Worm (Caenorhabditis elegans) whole organism, young adult: ENCODE measurements around the gene glb-31.
A peak's percentile ranks its signal among the peaks of the same experiment; 100 is the strongest.

ENCODE experiments used
- F39B2.1 ChIP-seq: fragments of 200-800 bp; sonication (Bioruptor generic); IDR thresholded peaks from 2 replicates; pipeline ENCODE4 v1.3.6; 2022; ENCODE audit warnings: missing genetic modification reagents, missing genetic modification characterization, missing compliant biosample characterization
- F49E8.2 ChIP-seq: sonication (generic microtip); optimal IDR thresholded peaks from 3 replicates; lab custom pipeline; 2017; ENCODE audit warnings: missing genetic modification characterization, mild to moderate bottlenecking, missing compliant biosample characterization, antibody characterized with exemption, moderate library complexity; ENCODE audit not compliant: insufficient read depth
- F52B5.7 ChIP-seq: sonication (generic microtip); optimal IDR thresholded peaks from 2 replicates; lab custom pipeline; 2016; ENCODE audit warnings: mild to moderate bottlenecking, missing genetic modification characterization, missing compliant biosample characterization
- F55B11.4 ChIP-seq: sonication (generic microtip); optimal IDR thresholded peaks from 2 replicates; lab custom pipeline; 2016; ENCODE audit warnings: missing compliant biosample characterization, missing genetic modification characterization, borderline replicate concordance; ENCODE audit not compliant: insufficient read depth
- F57A8.1 ChIP-seq: fragments of 200-800 bp; sonication (Bioruptor generic); optimal IDR thresholded peaks from 2 replicates; lab custom pipeline; 2018; ENCODE audit warnings: mild to moderate bottlenecking, missing genetic modification characterization, moderate library complexity, missing compliant biosample characterization
- T26A5.8 ChIP-seq: sonication (generic microtip); optimal IDR thresholded peaks from 2 replicates; lab custom pipeline; 2016; ENCODE audit warnings: missing genetic modification characterization, missing compliant biosample characterization
- Y56A3A.18 ChIP-seq: fragments of 200-800 bp; sonication (Bioruptor generic); IDR thresholded peaks from 2 replicates; pipeline ENCODE4 v1.3.6; 2022; ENCODE audit warnings: missing genetic modification reagents, missing genetic modification characterization, missing compliant biosample characterization
- Y67H2A.10 ChIP-seq: fragments of 200-800 bp; sonication (Bioruptor generic); conservative IDR thresholded peaks from 2 replicates; pipeline ENCODE4 v1.3.6; 2022; ENCODE audit warnings: missing genetic modification reagents, missing genetic modification characterization, missing compliant biosample characterization
- Y79H2A.3 ChIP-seq: fragments of 200-800 bp; sonication (Bioruptor generic); conservative IDR thresholded peaks from 2 replicates; pipeline ENCODE4 v1.3.6; 2022; ENCODE audit warnings: missing genetic modification reagents, missing genetic modification characterization, missing compliant biosample characterization
- ama-1 ChIP-seq, 3 experiments: fragments of 150-350 bp in 1 of 3; sonication (generic microtip) in 2 of 3; optimal IDR thresholded peaks; 2 replicates each; lab custom pipeline; 2014 to 2018; ENCODE audit warnings: missing biosample characterization in 2 of 3, missing genetic modification characterization in 2 of 3, missing genetic modification reagents in 2 of 3
- aptf-2 ChIP-seq: fragments of 200-800 bp; sonication (Bioruptor generic); conservative IDR thresholded peaks from 2 replicates; pipeline ENCODE4 v1.3.6; 2022; ENCODE audit warnings: missing genetic modification reagents, missing genetic modification characterization, missing compliant biosample characterization
- atf-7 ChIP-seq: sonication (generic microtip); optimal IDR thresholded peaks from 2 replicates; lab custom pipeline; 2017; ENCODE audit warnings: mild to moderate bottlenecking, missing genetic modification characterization, missing compliant biosample characterization
- attf-6 ChIP-seq: fragments of 200-800 bp; sonication (Bioruptor generic); IDR thresholded peaks from 2 replicates; pipeline ENCODE4 v1.3.6; 2022; ENCODE audit warnings: missing genetic modification reagents, missing genetic modification characterization, missing compliant biosample characterization
- bed-1 ChIP-seq: fragments of 200-800 bp; sonication (Bioruptor generic); IDR thresholded peaks from 2 replicates; pipeline ENCODE4 v1.3.6; 2022; ENCODE audit warnings: missing genetic modification reagents, missing genetic modification characterization, missing compliant biosample characterization
- ceh-100 ChIP-seq: fragments of 200-800 bp; sonication (Bioruptor generic); IDR thresholded peaks from 2 replicates; pipeline ENCODE4 v1.3.6; 2022; ENCODE audit warnings: missing genetic modification reagents, missing genetic modification characterization, missing compliant biosample characterization
- ceh-79 ChIP-seq: sonication (generic microtip); optimal IDR thresholded peaks from 2 replicates; lab custom pipeline; 2017; ENCODE audit warnings: mild to moderate bottlenecking, missing genetic modification characterization, missing compliant biosample characterization
- dox-1 ChIP-seq: fragments of 200-800 bp; sonication (Bioruptor generic); IDR thresholded peaks from 2 replicates; pipeline ENCODE4 v1.3.6; 2022; ENCODE audit warnings: missing genetic modification reagents, missing genetic modification characterization, missing compliant biosample characterization
- efl-1 ChIP-seq: fragments of 150-350 bp; optimal IDR thresholded peaks from 2 replicates; lab custom pipeline; 2014; ENCODE audit warnings: missing biosample characterization, missing genetic modification reagents, missing genetic modification characterization
- egrh-3 ChIP-seq: fragments of 200-800 bp; sonication (Bioruptor generic); IDR thresholded peaks from 2 replicates; pipeline ENCODE4 v1.3.6; 2022; ENCODE audit warnings: missing genetic modification reagents, missing genetic modification characterization, missing compliant biosample characterization
- ekl-4 ChIP-seq: fragments of 200-800 bp; sonication (Bioruptor generic); IDR thresholded peaks from 2 replicates; pipeline ENCODE4 v1.3.6; 2022; ENCODE audit warnings: missing genetic modification reagents, missing genetic modification characterization, missing compliant biosample characterization
- ets-4 ChIP-seq: fragments of 200-800 bp; sonication (Bioruptor generic); optimal IDR thresholded peaks from 2 replicates; lab custom pipeline; 2018; ENCODE audit warnings: mild to moderate bottlenecking, missing genetic modification characterization, missing compliant biosample characterization
- fkh-3 ChIP-seq: sonication (generic microtip); optimal IDR thresholded peaks from 2 replicates; lab custom pipeline; 2016; ENCODE audit warnings: mild to moderate bottlenecking, missing genetic modification characterization, missing compliant biosample characterization
- him-1 ChIP-seq: sonication (generic microtip); optimal IDR thresholded peaks from 2 replicates; lab custom pipeline; 2016; ENCODE audit warnings: missing genotype, missing genetic modification reagents, missing genetic modification characterization, missing compliant biosample characterization
- hsf-1 ChIP-seq: fragments of 200-800 bp; sonication (Bioruptor generic); IDR thresholded peaks from 2 replicates; pipeline ENCODE4 v1.3.6; 2022; ENCODE audit warnings: missing genetic modification reagents, missing genetic modification characterization, missing compliant biosample characterization
- lag-1 ChIP-seq: fragments of 200-800 bp; sonication (Bioruptor generic); IDR thresholded peaks from 2 replicates; pipeline ENCODE4 v1.3.6; 2022; ENCODE audit warnings: missing genetic modification reagents, missing genetic modification characterization, missing compliant biosample characterization
- let-607 ChIP-seq, 2 experiments: fragments of 200-800 bp in 1 of 2; sonication (Bioruptor generic) in 1 of 2; sonication (generic microtip) in 1 of 2; optimal IDR thresholded peaks; 2 replicates each; lab custom pipeline; 2016 to 2018; ENCODE audit warnings: mild to moderate bottlenecking in 2 of 2, missing compliant biosample characterization in 2 of 2, missing genetic modification characterization in 2 of 2, moderate library complexity in 2 of 2, missing genotype in 1 of 2
- lin-26 ChIP-seq: fragments of 200-800 bp; sonication (Bioruptor generic); IDR thresholded peaks from 2 replicates; pipeline ENCODE4 v1.3.6; 2022; ENCODE audit warnings: missing genetic modification reagents, missing genetic modification characterization, missing compliant biosample characterization
- lin-40 ChIP-seq: sonication (generic microtip); optimal IDR thresholded peaks from 2 replicates; lab custom pipeline; 2016; ENCODE audit warnings: missing genetic modification characterization, mild to moderate bottlenecking, missing compliant biosample characterization, missing genotype, missing genetic modification reagents
- lsy-27 ChIP-seq: sonication (generic microtip); optimal IDR thresholded peaks from 2 replicates; lab custom pipeline; 2017; ENCODE audit warnings: missing genetic modification characterization, mild to moderate bottlenecking, missing compliant biosample characterization, antibody characterized with exemption, missing genotype, borderline replicate concordance; ENCODE audit not compliant: insufficient read depth
- madf-3 ChIP-seq: fragments of 200-800 bp; sonication (Bioruptor generic); IDR thresholded peaks from 2 replicates; pipeline ENCODE4 v1.3.6; 2022; ENCODE audit warnings: missing genetic modification reagents, missing genetic modification characterization, missing compliant biosample characterization
- mel-28 ChIP-seq: sonication (generic microtip); optimal IDR thresholded peaks from 2 replicates; lab custom pipeline; 2016; ENCODE audit warnings: borderline replicate concordance, mild to moderate bottlenecking, missing genetic modification characterization, missing compliant biosample characterization
- nfya-2 ChIP-seq: fragments of 200-800 bp; sonication (Bioruptor generic); IDR thresholded peaks from 2 replicates; pipeline ENCODE4 v1.3.6; 2022; ENCODE audit warnings: missing genetic modification reagents, missing genetic modification characterization, missing compliant biosample characterization
- nhr-27 ChIP-seq: fragments of 200-800 bp; sonication (Bioruptor generic); optimal IDR thresholded peaks from 2 replicates; lab custom pipeline; 2018; ENCODE audit warnings: mild to moderate bottlenecking, missing genetic modification characterization, moderate library complexity, missing compliant biosample characterization
- pha-4 ChIP-seq: fragments of 150-350 bp; sonication (generic microtip); optimal IDR thresholded peaks from 2 replicates; lab custom pipeline; 2014; ENCODE audit warnings: missing biosample characterization, missing genetic modification reagents, missing genetic modification characterization
- rcor-1 ChIP-seq: fragments of 200-800 bp; sonication (Bioruptor generic); IDR thresholded peaks from 2 replicates; pipeline ENCODE4 v1.3.6; 2022; ENCODE audit warnings: missing genetic modification reagents, missing genetic modification characterization, missing compliant biosample characterization
- snpc-1.1 ChIP-seq: sonication (generic microtip); optimal IDR thresholded peaks from 2 replicates; lab custom pipeline; 2017; ENCODE audit warnings: missing genetic modification characterization, mild to moderate bottlenecking, missing compliant biosample characterization, antibody characterized with exemption, moderate library complexity, missing genotype, missing genetic modification reagents; ENCODE audit not compliant: insufficient read depth
- snpc-3.4 ChIP-seq: sonication (generic microtip); optimal IDR thresholded peaks from 2 replicates; lab custom pipeline; 2017; ENCODE audit warnings: missing genetic modification characterization, mild to moderate bottlenecking, missing compliant biosample characterization, antibody characterized with exemption, moderate library complexity, missing genotype, missing genetic modification reagents
- snpc-4 ChIP-seq, 5 experiments: fragments of 150-350 bp in 1 of 5; sonication (generic microtip) in 4 of 5; optimal IDR thresholded peaks; 2 replicates each; lab custom pipeline; 2014 to 2018; ENCODE audit warnings: missing genetic modification characterization in 5 of 5, missing biosample characterization in 3 of 5, antibody characterized with exemption in 2 of 5, mild to moderate bottlenecking in 2 of 5, missing compliant biosample characterization in 2 of 5, missing genotype in 2 of 5, moderate library complexity in 2 of 5, missing genetic modification reagents in 1 of 5
- sptf-2 ChIP-seq: fragments of 200-800 bp; sonication (Bioruptor generic); optimal IDR thresholded peaks from 2 replicates; lab custom pipeline; 2018; ENCODE audit warnings: mild to moderate bottlenecking, missing genetic modification characterization, missing compliant biosample characterization
- tbx-9 ChIP-seq: sonication (generic microtip); optimal IDR thresholded peaks from 2 replicates; lab custom pipeline; 2016; ENCODE audit warnings: borderline replicate concordance, missing genetic modification characterization, inconsistent platforms, missing compliant biosample characterization
- unc-62 ChIP-seq: fragments of 150-350 bp; optimal IDR thresholded peaks from 2 replicates; lab custom pipeline; 2014; ENCODE audit warnings: missing biosample characterization, missing genetic modification reagents, missing genetic modification characterization
- xnd-1 ChIP-seq: sonication (generic microtip); optimal IDR thresholded peaks from 2 replicates; lab custom pipeline; 2016; ENCODE audit warnings: missing genotype, missing genetic modification reagents, missing genetic modification characterization, missing compliant biosample characterization
- ztf-22 ChIP-seq: fragments of 200-800 bp; sonication (Bioruptor generic); optimal IDR thresholded peaks from 2 replicates; lab custom pipeline; 2018; ENCODE audit warnings: mild to moderate bottlenecking, missing genetic modification characterization, moderate library complexity, missing compliant biosample characterization
- ztf-25 ChIP-seq: fragments of 200-800 bp; sonication (Bioruptor generic); IDR thresholded peaks from 2 replicates; pipeline ENCODE4 v1.3.6; 2022; ENCODE audit warnings: missing genetic modification reagents, missing genetic modification characterization, missing compliant biosample characterization
- ztf-28 ChIP-seq: fragments of 200-800 bp; sonication (Bioruptor generic); IDR thresholded peaks from 2 replicates; pipeline ENCODE4 v1.3.6; 2022; ENCODE audit warnings: missing genetic modification reagents, missing genetic modification characterization, missing compliant biosample characterization
- ztf-6 ChIP-seq: fragments of 200-800 bp; sonication (Bioruptor generic); IDR thresholded peaks from 2 replicates; pipeline ENCODE4 v1.3.6; 2022; ENCODE audit warnings: missing genetic modification reagents, missing genetic modification characterization, missing compliant biosample characterization

glb-31 gene

ce11 chrII:1320412-1320811 is 19.0 kb upstream of the glb-31 start (continued):
- TF ChIP-seq let-607 (tag; optimal IDR thresholded peaks at IDR 0.05; lab: Kevin White, UChicago) = peak; percentile 81 to 89
- TF ChIP-seq F55B11.4 (tag; lab: Kevin White, UChicago) = no peak
- peak; percentile 80 for TF ChIP-seq attf-6 (GFP tag; lab: Robert Waterston, UW)
- TF ChIP-seq ceh-100 = peak; percentile 85
- TF ChIP-seq F39B2.1 (GFP tag; lab: Robert Waterston, UW) = 0 out of 2 replicates have a peak, but pooled peaks have one; percentile 43
- peak; percentile 8 for TF ChIP-seq ama-1 (optimal IDR thresholded peaks at IDR 0.05; lab: Kevin White, UChicago)
- peak in 1 of 2 experiments; percentile 52 for TF ChIP-seq ama-1 (GFP tag; optimal IDR thresholded peaks at IDR 0.05; lab: Kevin White, UChicago)
- TF ChIP-seq lsy-27 (tag; lab: Kevin White, UChicago) = peak; percentile 10
- TF ChIP-seq rcor-1 (GFP tag; lab: Robert Waterston, UW) = peak; percentile 96
- peak; percentile 36 for TF ChIP-seq snpc-4 (GFP tag; optimal IDR thresholded peaks at IDR 0.05; lab: Kevin White, UChicago)
- TF ChIP-seq snpc-4 (tag; optimal IDR thresholded peaks at IDR 0.05; lab: Kevin White, UChicago) = peak; percentile 71 to 85 (median 77)
- peak; percentile 97 for TF ChIP-seq ekl-4 (GFP tag; lab: Robert Waterston, UW)
- TF ChIP-seq xnd-1 (tag; lab: Kevin White, UChicago) = peak; percentile 71
- TF ChIP-seq madf-3 (GFP tag; lab: Robert Waterston, UW) = peak; percentile 96
- no peak for TF ChIP-seq tbx-9 (tag; lab: Kevin White, UChicago)
- peak; percentile 85 for TF ChIP-seq ztf-6 (GFP tag; lab: Robert Waterston, UW)
- TF ChIP-seq T26A5.8 (tag; lab: Kevin White, UChicago) = peak; percentile 66
- TF ChIP-seq snpc-3.4 (tag; lab: Kevin White, UChicago) = peak; percentile 92
- TF ChIP-seq hsf-1 (GFP tag; lab: Robert Waterston, UW) = peak; percentile 89
- no peak for TF ChIP-seq nfya-2
- peak; percentile 90 for TF ChIP-seq Y67H2A.10
- TF ChIP-seq Y56A3A.18 (GFP tag; lab: Robert Waterston, UW) = peak; percentile 71; the same call in 1 of the 2 replicates
- peak; percentile 92 for TF ChIP-seq F49E8.2 (tag; lab: Kevin White, UChicago)
- peak; percentile 97 for TF ChIP-seq pha-4 (tag; lab: Kevin White, UChicago)
- no peak for TF ChIP-seq ets-4 (GFP tag; lab: Kevin White, UChicago)
- peak; percentile 89 for TF ChIP-seq aptf-2 (GFP tag; lab: Robert Waterston, UW)
- TF ChIP-seq ztf-25 (GFP tag; lab: Robert Waterston, UW) = peak; percentile 73
- TF ChIP-seq egrh-3 (GFP tag; lab: Robert Waterston, UW) = peak; percentile 73
- TF ChIP-seq bed-1 = no peak
- peak; percentile 57 for TF ChIP-seq ceh-79 (tag; lab: Kevin White, UChicago)
- TF ChIP-seq mel-28 (tag; lab: Kevin White, UChicago) = peak; percentile 20
- peak; percentile 50 for TF ChIP-seq snpc-1.1
- TF ChIP-seq fkh-3 = no peak
- no peak for TF ChIP-seq F57A8.1
- TF ChIP-seq nhr-27 (tag; lab: Kevin White, UChicago) = peak; percentile 20
- peak; percentile 89 for TF ChIP-seq atf-7 (tag; lab: Kevin White, UChicago)
- peak; percentile 98 for TF ChIP-seq dox-1 (GFP tag; lab: Robert Waterston, UW)
- peak; percentile 92 for TF ChIP-seq efl-1 (GFP tag; lab: Kevin White, UChicago)
- TF ChIP-seq unc-62 = peak; percentile 66
- peak; percentile 76; the same call in 1 of the 2 replicates for TF ChIP-seq Y79H2A.3 (GFP tag; lab: Robert Waterston, UW)
- peak; percentile 94 for TF ChIP-seq ztf-28
- no peak for TF ChIP-seq him-1 (tag; lab: Kevin White, UChicago)
- TF ChIP-seq lin-40 (tag; lab: Kevin White, UChicago) = peak; percentile 97
- TF ChIP-seq lin-26 (GFP tag; lab: Robert Waterston, UW) = peak; percentile 81
- peak; percentile 80 for TF ChIP-seq F52B5.7 (tag; lab: Kevin White, UChicago)
- TF ChIP-seq sptf-2 (GFP tag; lab: Kevin White, UChicago) = peak; percentile 30
- TF ChIP-seq ztf-22 (GFP tag; lab: Kevin White, UChicago) = peak; percentile 75
- no peak for TF ChIP-seq lag-1 (GFP tag; lab: Robert Waterston, UW)
